Fruit fly (Drosophila melanogaster): ENCODE data around the gene CG13282.

dm6 chr2L:16837672-16838071 is 3.4 kb upstream of the CG13282 start, which contains the start of the genes SclA and SclB:
- TF ChIP-seq CTCF (optimal IDR thresholded peaks at IDR 0.05) (no peak), CG8478 (optimal IDR thresholded peaks at IDR 0.05) (no peak)

All from S2 (cell line).